Worm (Caenorhabditis elegans): ENCODE measurements around the gene dohh-1.
A peak's percentile ranks its signal among the peaks of the same experiment; 100 is the strongest.

Gene dohh-1

ce11 chrII:10550173-10550572, 29.6 kb upstream of the dohh-1 start:
- TF ChIP-seq ref-1 (GFP tag; conservative IDR thresholded peaks at IDR 0.05) (no peak), med-1 (GFP tag; optimal IDR thresholded peaks at IDR 0.05; ENCODE audit: insufficient read depth) (no peak), klf-2 (GFP tag; conservative IDR thresholded peaks at IDR 0.05) (no peak)

ce11 chrII:10550872-10551647, 28.7 kb upstream of the dohh-1 start:
- TF ChIP-seq klf-2 (GFP tag; conservative IDR thresholded peaks at IDR 0.05) = no peak
- TF ChIP-seq T22C8.4 (GFP tag; IDR thresholded peaks at IDR 0.05) = no peak
- no peak for TF ChIP-seq ztf-23 (GFP tag; IDR thresholded peaks at IDR 0.05)
- TF ChIP-seq flt-1 (GFP tag; IDR thresholded peaks at IDR 0.05) = no peak
- no peak for TF ChIP-seq tab-1 (GFP tag; IDR thresholded peaks at IDR 0.05)
- TF ChIP-seq ztf-29 (GFP tag; IDR thresholded peaks at IDR 0.05) = no peak
- TF ChIP-seq med-1 (GFP tag; optimal IDR thresholded peaks at IDR 0.05; ENCODE audit: insufficient read depth) = no peak
- no peak for TF ChIP-seq cog-1 (tag; optimal IDR thresholded peaks at IDR 0.05)
- TF ChIP-seq ref-1 (GFP tag; conservative IDR thresholded peaks at IDR 0.05) = no peak

DNA sequence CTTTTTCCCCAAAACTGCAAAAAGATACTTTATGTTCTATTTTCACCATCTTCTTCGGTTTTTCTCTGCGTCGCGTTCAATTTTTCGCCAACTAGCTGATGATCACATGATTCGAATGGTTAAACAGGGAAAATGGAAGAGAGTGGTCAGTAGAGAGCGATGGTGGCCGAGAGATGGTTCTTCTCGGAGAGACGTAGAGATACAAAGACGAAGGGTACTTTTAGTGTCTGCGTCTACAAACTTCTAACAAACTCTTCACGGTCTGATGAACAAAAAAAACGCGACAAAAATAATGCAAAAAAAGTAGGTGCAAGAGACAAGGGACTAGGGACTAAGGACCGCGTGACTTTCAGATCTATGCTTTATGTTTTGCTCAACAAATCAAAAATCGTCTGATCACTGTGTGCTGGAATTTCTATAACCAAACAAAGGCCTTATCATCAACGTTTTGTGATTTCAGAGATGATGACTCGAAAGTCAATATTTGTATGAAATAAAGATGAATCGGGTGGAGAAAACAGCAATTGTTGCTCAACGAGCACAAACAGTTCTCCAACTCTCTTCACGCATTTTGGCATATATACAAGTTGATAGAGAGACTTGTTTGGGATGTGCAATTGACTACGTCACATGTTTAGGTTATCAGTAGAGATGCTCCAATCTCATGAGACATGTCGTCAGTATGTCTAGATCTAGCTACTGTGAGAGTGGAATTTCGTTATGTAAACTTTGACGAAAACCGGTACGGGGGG, 27.6 kb upstream of the dohh-1 start:
- 0 out of 2 replicates have a peak, but pooled peaks have one; percentile 57 for TF ChIP-seq ztf-23 (GFP tag; IDR thresholded peaks at IDR 0.05)
- no peak for TF ChIP-seq med-1 (GFP tag; optimal IDR thresholded peaks at IDR 0.05; ENCODE audit: insufficient read depth)
- peak; percentile 16 for TF ChIP-seq cog-1 (tag; optimal IDR thresholded peaks at IDR 0.05)
- no peak for TF ChIP-seq tab-1 (GFP tag; IDR thresholded peaks at IDR 0.05)

DNA sequence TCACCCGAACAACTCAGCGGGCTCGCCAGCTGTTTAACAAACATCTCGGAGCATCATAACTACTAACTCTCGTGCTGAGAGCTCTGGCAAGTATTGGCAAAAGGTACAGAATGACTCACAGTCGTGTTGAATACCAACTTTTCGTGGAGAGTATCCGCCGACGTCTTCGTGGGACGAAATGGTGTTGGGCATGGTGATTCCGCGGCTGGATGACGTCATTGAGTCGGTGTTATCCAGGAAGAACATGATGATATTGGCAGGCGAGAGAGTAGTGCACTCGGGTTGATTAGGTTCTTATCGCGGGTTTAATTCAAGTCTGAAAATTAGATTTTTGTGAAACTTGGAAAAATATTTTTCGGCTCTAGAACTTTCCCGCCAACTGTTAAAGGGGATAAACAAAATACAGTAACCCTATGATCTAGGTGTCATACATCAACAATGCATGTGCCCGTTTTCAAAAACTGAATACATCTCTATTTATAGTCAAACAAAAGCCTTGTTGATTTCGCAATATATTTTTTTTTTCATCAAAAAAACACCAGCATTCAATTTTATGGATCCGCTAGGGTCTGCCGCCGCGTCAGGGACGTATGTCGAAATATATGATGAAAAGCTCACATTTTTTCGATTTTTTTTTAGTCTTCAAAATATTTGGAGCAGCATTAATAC, 26.2 kb upstream of the dohh-1 start:
- TF ChIP-seq flt-1 (GFP tag; IDR thresholded peaks at IDR 0.05) (no peak), tab-1 (GFP tag; IDR thresholded peaks at IDR 0.05) (0 out of 2 replicates have a peak, but pooled peaks have one; percentile 28)

DNA sequence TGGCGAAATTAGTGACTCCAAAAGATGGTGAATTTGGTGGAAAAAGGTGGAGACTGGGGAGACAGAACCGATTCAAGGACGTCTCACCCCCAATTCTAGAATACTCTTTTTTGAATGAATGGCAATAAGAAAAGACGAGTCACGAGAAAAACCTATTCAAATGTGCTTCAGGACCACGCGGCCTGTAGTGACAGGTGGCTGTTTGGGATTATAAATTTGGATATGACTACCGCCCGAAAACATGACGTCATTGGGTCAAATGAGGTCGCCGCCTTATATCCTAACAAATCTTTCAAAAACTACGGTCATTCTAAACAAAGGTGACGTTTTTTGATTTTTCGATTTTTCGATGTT, 25.7 kb upstream of the dohh-1 start:
- no peak for TF ChIP-seq tab-1 (GFP tag; IDR thresholded peaks at IDR 0.05)
- TF ChIP-seq flt-1 (GFP tag; IDR thresholded peaks at IDR 0.05) = 0 out of 2 replicates have a peak, but pooled peaks have one; percentile 31

DNA sequence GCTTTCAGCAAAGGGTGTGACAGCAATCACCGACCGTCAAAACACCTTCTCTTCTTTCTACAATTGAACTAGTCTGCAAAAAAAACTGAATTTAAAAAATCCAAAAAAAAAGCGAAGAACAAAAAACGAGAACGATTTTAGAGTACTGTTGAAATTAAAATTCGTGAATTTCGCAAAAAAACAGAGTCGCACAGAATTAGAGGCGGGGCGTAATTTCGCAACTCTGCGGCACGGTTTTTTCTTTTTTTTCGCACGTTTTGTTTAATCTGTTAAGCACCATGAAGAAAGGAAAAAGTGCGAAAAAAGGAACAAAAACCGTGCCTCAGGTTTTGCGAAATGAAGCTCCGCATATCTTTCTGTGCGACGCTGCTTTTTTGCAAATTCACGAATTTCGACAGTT, 24.8 kb upstream of the dohh-1 start, which contains the start of gene mnk-1:
Gene mnk-1, minus strand, starts transcription at position 73 of the 400 bp plus-strand sequence.
- TF ChIP-seq T22C8.4 (GFP tag; IDR thresholded peaks at IDR 0.05) (no peak), ztf-29 (GFP tag; IDR thresholded peaks at IDR 0.05) (no peak), ref-1 (GFP tag; conservative IDR thresholded peaks at IDR 0.05) (no peak), med-1 (GFP tag; optimal IDR thresholded peaks at IDR 0.05; ENCODE audit: insufficient read depth) (no peak), ztf-23 (GFP tag; IDR thresholded peaks at IDR 0.05) (no peak), flt-1 (GFP tag; IDR thresholded peaks at IDR 0.05) (no peak), tab-1 (GFP tag; IDR thresholded peaks at IDR 0.05) (no peak), klf-2 (GFP tag; conservative IDR thresholded peaks at IDR 0.05) (no peak), cog-1 (tag; optimal IDR thresholded peaks at IDR 0.05) (no peak)

ce11 chrII:10555484-10556075, 24.2 kb upstream of the dohh-1 start:
- TF ChIP-seq ztf-29 (GFP tag; IDR thresholded peaks at IDR 0.05) (no peak), flt-1 (GFP tag; IDR thresholded peaks at IDR 0.05) (0 out of 2 replicates have a peak, but pooled peaks have one; percentile 6), med-1 (GFP tag; optimal IDR thresholded peaks at IDR 0.05; ENCODE audit: insufficient read depth) (no peak), tab-1 (GFP tag; IDR thresholded peaks at IDR 0.05) (no peak)

DNA sequence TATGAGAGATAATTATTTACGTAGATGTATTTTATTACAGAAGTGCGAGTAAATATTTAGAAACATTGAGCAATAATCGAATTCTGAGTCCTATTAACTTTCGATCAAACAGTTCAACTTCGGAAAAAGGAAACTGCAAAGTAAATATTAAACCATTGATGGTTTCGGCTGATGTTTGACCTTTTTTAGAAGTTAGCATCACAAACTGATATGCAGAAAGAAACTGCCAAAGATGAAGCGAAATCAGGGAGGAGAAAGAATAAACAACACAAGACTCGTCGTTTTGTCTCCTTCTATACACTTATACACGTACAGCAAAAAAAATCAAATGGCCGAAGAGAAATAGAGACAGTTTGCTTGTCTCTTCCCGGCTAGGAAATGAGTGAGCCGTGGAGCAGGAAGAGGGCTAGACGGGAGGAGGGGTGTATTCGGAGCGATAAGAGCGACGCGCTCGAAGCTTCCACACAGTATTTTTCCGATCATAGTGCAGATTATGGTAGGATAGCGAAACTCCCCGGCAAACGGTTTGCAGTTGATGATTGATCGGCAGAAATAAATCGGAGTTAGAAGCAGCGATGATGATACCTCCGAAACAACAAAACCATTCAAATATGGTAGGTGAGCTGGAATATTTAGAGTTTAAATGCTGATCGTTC, 23.1 kb upstream of the dohh-1 start:
- TF ChIP-seq T22C8.4 (GFP tag; IDR thresholded peaks at IDR 0.05) = no peak
- no peak for TF ChIP-seq tab-1 (GFP tag; IDR thresholded peaks at IDR 0.05)
- no peak for TF ChIP-seq klf-2 (GFP tag; conservative IDR thresholded peaks at IDR 0.05)
- no peak for TF ChIP-seq ztf-23 (GFP tag; IDR thresholded peaks at IDR 0.05)
- no peak for TF ChIP-seq flt-1 (GFP tag; IDR thresholded peaks at IDR 0.05)
- no peak for TF ChIP-seq cog-1 (tag; optimal IDR thresholded peaks at IDR 0.05)
- no peak for TF ChIP-seq med-1 (GFP tag; optimal IDR thresholded peaks at IDR 0.05; ENCODE audit: insufficient read depth)
- no peak for TF ChIP-seq ztf-29 (GFP tag; IDR thresholded peaks at IDR 0.05)
- no peak for TF ChIP-seq ref-1 (GFP tag; conservative IDR thresholded peaks at IDR 0.05)

ce11 chrII:10557206-10557574, 22.6 kb upstream of the dohh-1 start:
- TF ChIP-seq ref-1 (GFP tag; conservative IDR thresholded peaks at IDR 0.05) (no peak), med-1 (GFP tag; optimal IDR thresholded peaks at IDR 0.05; ENCODE audit: insufficient read depth) (no peak), tab-1 (GFP tag; IDR thresholded peaks at IDR 0.05) (no peak), T22C8.4 (GFP tag; IDR thresholded peaks at IDR 0.05) (no peak)
